Worm (Caenorhabditis elegans): ENCODE results near the gene cnnm-5.

Gene cnnm-5

DNA sequence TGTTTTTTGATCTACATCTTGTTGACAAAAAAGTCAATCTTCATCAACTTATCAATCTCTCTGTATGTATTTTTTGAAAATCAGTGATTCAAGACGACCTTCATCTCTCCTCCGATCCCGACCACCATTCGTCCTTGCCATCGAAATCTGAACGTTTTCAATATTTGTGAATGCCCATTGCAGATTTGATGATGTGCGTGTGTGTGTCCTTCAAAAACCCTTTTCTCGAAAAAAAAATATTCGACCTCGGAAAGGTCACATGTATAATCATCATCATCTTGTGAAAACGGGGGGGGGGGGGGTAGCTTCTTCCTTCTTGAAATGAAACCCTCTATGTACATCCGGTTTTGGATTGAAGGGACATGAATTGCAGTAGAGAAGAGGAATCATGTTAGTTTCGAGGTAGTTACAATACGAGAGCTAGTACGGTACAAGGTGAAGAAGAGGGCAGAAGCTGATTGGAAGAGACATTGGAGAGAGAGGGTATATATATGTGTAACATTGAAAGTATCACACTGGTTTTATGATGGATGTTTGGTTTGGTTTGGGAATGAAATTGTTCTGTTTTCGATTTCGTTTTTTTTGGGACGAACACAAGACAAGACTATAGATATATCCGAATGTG lies 16.5 kb downstream of the cnnm-5 start (continued):
- TF ChIP-seq nhr-71 (tag; optimal IDR thresholded peaks at IDR 0.05) (peak; percentile 10), xbp-1 (tag; optimal IDR thresholded peaks at IDR 0.05) (no peak), F16B12.6 (tag; optimal IDR thresholded peaks at IDR 0.05) (no peak), nhr-90 (tag; optimal IDR thresholded peaks at IDR 0.05; ENCODE audit: poor library complexity) (no peak), tlp-1 (tag; optimal IDR thresholded peaks at IDR 0.05) (no peak), unc-130 (tag; optimal IDR thresholded peaks at IDR 0.05) (no peak), nhr-237 (tag; optimal IDR thresholded peaks at IDR 0.05) (no peak), snu-23 (GFP tag; optimal IDR thresholded peaks at IDR 0.05) (no peak), ets-5 (GFP tag; IDR thresholded peaks at IDR 0.05) (no peak), lsy-2 (tag; optimal IDR thresholded peaks at IDR 0.05) (peak in 1 of 2 experiments; percentile 16), skn-1 (tag; optimal IDR thresholded peaks at IDR 0.05) (no peak), zip-4 (GFP tag; optimal IDR thresholded peaks at IDR 0.05) (no peak), Y116A8C.19 (tag; optimal IDR thresholded peaks at IDR 0.05; ENCODE audit: borderline replicate concordance) (no peak), jun-1 (tag; optimal IDR thresholded peaks at IDR 0.05) (no peak)

DNA sequence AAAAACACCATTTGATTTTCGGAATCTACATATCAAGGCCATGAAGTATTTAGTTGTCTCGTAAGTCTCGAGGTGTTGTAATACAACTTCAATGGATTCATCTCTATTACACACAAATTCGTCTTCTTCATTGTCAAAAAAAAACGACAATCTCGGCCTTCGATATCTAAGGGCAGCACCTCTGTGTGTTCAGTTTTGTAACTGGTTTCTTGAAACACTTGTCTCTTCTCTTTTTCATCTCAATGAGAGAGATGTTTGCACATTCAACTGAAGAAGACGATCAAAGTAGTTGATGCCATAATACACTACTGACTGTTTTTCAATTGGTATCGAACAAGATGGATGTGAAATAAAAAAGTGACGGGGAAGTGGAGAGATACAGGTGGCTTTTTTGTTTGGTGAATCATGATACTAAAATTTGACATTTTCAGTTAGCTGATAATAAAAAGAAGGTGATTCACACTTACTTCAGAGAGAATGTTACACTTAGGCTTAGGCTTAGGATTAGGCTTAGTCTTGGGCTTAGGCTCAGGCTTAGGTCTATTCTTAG lies 17.6 kb downstream of the cnnm-5 start:
- TF ChIP-seq C16A3.4 (tag; optimal IDR thresholded peaks at IDR 0.05) (no peak), ets-5 (GFP tag; IDR thresholded peaks at IDR 0.05) (no peak), lin-14 (GFP tag; optimal IDR thresholded peaks at IDR 0.05) (peak; percentile 83), elt-3 (tag; optimal IDR thresholded peaks at IDR 0.05) (peak in 1 of 6 experiments; percentile 16), nhr-19 (GFP tag; conservative IDR thresholded peaks at IDR 0.05) (0 out of 2 replicates have a peak, but pooled peaks have one; percentile 4), lsy-2 (tag; optimal IDR thresholded peaks at IDR 0.05) (peak in 1 of 2 experiments; percentile 23), nhr-12 (tag; optimal IDR thresholded peaks at IDR 0.05) (no peak), nhr-20 (tag; optimal IDR thresholded peaks at IDR 0.05) (peak; percentile 29), lin-15B (tag; optimal IDR thresholded peaks at IDR 0.05) (no peak), nhr-71 (tag; optimal IDR thresholded peaks at IDR 0.05) (peak; percentile 14), hpl-2 (GFP tag; optimal IDR thresholded peaks at IDR 0.05) (no peak), grh-1 (GFP tag; IDR thresholded peaks at IDR 0.05) (0 out of 2 replicates have a peak, but pooled peaks have one; percentile 37), lin-39 (tag; optimal IDR thresholded peaks at IDR 0.05) (no peak), nhr-85 (tag) (peak; percentile 92), pax-3 (tag; optimal IDR thresholded peaks at IDR 0.05) (no peak), mep-1 (tag; optimal IDR thresholded peaks at IDR 0.05) (peak; percentile 9), snu-23 (GFP tag; optimal IDR thresholded peaks at IDR 0.05) (peak; percentile 38), pag-3 (tag; optimal IDR thresholded peaks at IDR 0.05; ENCODE audit: borderline replicate concordance, insufficient read depth) (no peak), nhr-90 (tag; optimal IDR thresholded peaks at IDR 0.05; ENCODE audit: poor library complexity) (peak; percentile 2), blmp-1 (tag; optimal IDR thresholded peaks at IDR 0.05) (peak; percentile 10)

DNA sequence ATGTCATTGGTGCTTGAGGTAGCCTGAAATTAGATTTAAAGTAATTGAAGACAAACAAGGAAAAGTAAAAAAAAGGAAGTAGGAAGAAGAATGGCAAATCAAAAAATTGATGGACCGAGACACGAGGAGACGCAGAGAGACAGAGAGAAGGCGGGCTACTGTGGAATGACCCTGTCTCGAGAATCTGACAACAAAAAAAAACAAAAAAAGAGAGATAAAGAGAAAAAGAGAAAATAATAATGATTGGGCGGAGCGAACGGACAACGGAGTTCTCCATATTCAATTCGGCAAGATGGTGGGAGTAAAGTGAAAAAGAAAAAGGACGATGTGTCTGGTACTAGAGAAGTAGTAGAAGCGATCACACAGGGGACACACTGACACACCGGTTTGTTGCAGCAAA lies 20.0 kb downstream of the cnnm-5 start, which contains the start of gene toh-1:
TSS of gene toh-1 (minus strand) at position 23 of the 400 bp plus-strand sequence.
- peak; percentile 61 for TF ChIP-seq blmp-1 (tag; optimal IDR thresholded peaks at IDR 0.05)
- peak; percentile 18 for TF ChIP-seq mep-1 (tag; optimal IDR thresholded peaks at IDR 0.05)
- TF ChIP-seq snu-23 (GFP tag; optimal IDR thresholded peaks at IDR 0.05), result peak; percentile 47
- peak in 1 of 2 experiments; percentile 8 for TF ChIP-seq efl-1 (optimal IDR thresholded peaks at IDR 0.05)
- no peak for TF ChIP-seq efl-1 (GFP tag; optimal IDR thresholded peaks at IDR 0.05 in 1 of 2)
- no peak for TF ChIP-seq unc-98 (GFP tag; IDR thresholded peaks at IDR 0.05)
- peak; percentile 6 for TF ChIP-seq nhr-47 (tag; optimal IDR thresholded peaks at IDR 0.05)
- peak; percentile 54 for TF ChIP-seq lin-14 (GFP tag; optimal IDR thresholded peaks at IDR 0.05)
- TF ChIP-seq nhr-28 (tag; optimal IDR thresholded peaks at IDR 0.05), result no peak
- no peak for TF ChIP-seq nhr-20 (tag; optimal IDR thresholded peaks at IDR 0.05)
- TF ChIP-seq nhr-85 (tag), result peak; percentile 93
- peak; percentile 3 for TF ChIP-seq nhr-90 (tag; optimal IDR thresholded peaks at IDR 0.05; ENCODE audit: poor library complexity)
- TF ChIP-seq nhr-71 (tag; optimal IDR thresholded peaks at IDR 0.05), result peak; percentile 36
- no peak for TF ChIP-seq ceh-88 (GFP tag; IDR thresholded peaks at IDR 0.05)

Data from whole organism, L1 larva.